Fruit fly (Drosophila melanogaster): ENCODE results near the gene Amt.

Gene Amt

DNA sequence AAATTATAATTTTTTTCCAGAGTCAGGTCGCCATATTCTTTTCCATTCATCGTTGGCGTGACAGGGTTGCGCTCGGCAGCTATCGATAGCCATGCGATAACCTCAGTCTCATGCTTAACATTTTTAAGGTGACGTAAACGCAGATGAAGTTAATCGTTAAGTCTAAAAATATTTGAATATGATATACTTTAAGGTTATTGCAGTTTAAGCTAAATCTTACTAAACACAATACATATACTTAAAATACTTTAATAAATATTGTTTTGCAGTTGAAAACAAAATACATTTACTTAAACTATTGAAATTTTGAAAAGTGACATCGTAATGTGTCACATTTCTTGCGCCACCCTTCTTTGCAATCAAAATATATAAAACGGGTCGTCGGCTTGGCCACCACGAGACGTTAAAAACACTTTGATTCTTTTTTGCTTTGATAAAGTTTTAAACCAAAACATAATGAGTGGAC, 26.3 kb upstream of the Amt start, which contains the start of the genes Cp190 and CG4338 (continued):
- TF ChIP-seq nmo (GFP tag; optimal IDR thresholded peaks at IDR 0.05) (peak; percentile 99), CG16863 (GFP tag; optimal IDR thresholded peaks at IDR 0.05) (peak; percentile 90), lilli (GFP tag; optimal IDR thresholded peaks at IDR 0.05) (peak; percentile 98), CG11695 (GFP tag; IDR thresholded peaks at IDR 0.05) (peak; percentile 97), sim (GFP tag; IDR thresholded peaks at IDR 0.05) (peak; percentile 91), CG13424 (tag; optimal IDR thresholded peaks at IDR 0.05) (peak; percentile 99), vvl (GFP tag; IDR thresholded peaks at IDR 0.05) (peak; percentile 98), CG7963 (GFP tag; IDR thresholded peaks at IDR 0.05; ENCODE audit: partially characterized antibody) (peak; percentile 68; the same call in 2 of the 3 replicates), CG34376 (GFP tag; optimal IDR thresholded peaks at IDR 0.05) (peak; percentile 98), CG12219 (GFP tag; optimal IDR thresholded peaks at IDR 0.05) (peak; percentile 97), CG9727 (GFP tag; optimal IDR thresholded peaks at IDR 0.05) (peak; percentile 99), CG31388 (GFP tag; optimal IDR thresholded peaks at IDR 0.05) (peak; percentile 95), CG10462 (GFP tag; optimal IDR thresholded peaks at IDR 0.05) (peak; percentile 95), ham (GFP tag; IDR thresholded peaks at IDR 0.05) (peak; percentile 89), mam (GFP tag; optimal IDR thresholded peaks at IDR 0.05) (peak; percentile 93), CG6254 (GFP tag; optimal IDR thresholded peaks at IDR 0.05) (peak; percentile 93), eve (GFP tag; optimal IDR thresholded peaks at IDR 0.05) (peak in 1 of 2 experiments; percentile 61), H2.0 (GFP tag; IDR thresholded peaks at IDR 0.05) (peak; percentile 95), CG17361 (GFP tag; IDR thresholded peaks at IDR 0.05) (peak; percentile 99), CG11085 (GFP tag; IDR thresholded peaks at IDR 0.05) (peak; percentile 92), Oli (tag; optimal IDR thresholded peaks at IDR 0.05) (peak; percentile 98), CG16779 (GFP tag; IDR thresholded peaks at IDR 0.05) (peak; percentile 88), Hr3 (GFP tag; optimal IDR thresholded peaks at IDR 0.05) (peak; percentile 98), CG9437 (GFP tag; optimal IDR thresholded peaks at IDR 0.05) (peak; percentile 96), bsh (GFP tag; optimal IDR thresholded peaks at IDR 0.05) (peak; percentile 87 to 98), CG12236 (GFP tag; optimal IDR thresholded peaks at IDR 0.05) (peak; percentile 79), MTF-1 (GFP tag; optimal IDR thresholded peaks at IDR 0.05; ENCODE audit: borderline replicate concordance) (peak; percentile 87), sna (GFP tag; IDR thresholded peaks at IDR 0.05; ENCODE audit: partially characterized antibody) (no peak; the same call in 1 of the 2 replicates), CG12391 (tag; optimal IDR thresholded peaks at IDR 0.05) (peak; percentile 99), slbo (GFP tag; IDR thresholded peaks at IDR 0.05) (peak; percentile 97), ranshi (GFP tag; IDR thresholded peaks at IDR 0.05) (peak; percentile 96), Vsx1 (GFP tag; optimal IDR thresholded peaks at IDR 0.05) (peak; percentile 94), Ravus (GFP tag; IDR thresholded peaks at IDR 0.05) (peak; percentile 89), CG11696 (GFP tag; IDR thresholded peaks at IDR 0.05) (peak; percentile 80), HLH3B (GFP tag; IDR thresholded peaks at IDR 0.05) (peak; percentile 96), chinmo (GFP tag; IDR thresholded peaks at IDR 0.05; ENCODE audit: partially characterized antibody) (0 out of 4 replicates have a peak, but pooled peaks have one; percentile 68), CG5180 (GFP tag; optimal IDR thresholded peaks at IDR 0.05) (peak; percentile 89), Med (GFP tag) (peak; percentile 98), CG12104 (GFP tag; optimal IDR thresholded peaks at IDR 0.05) (peak; percentile 98), nau (GFP tag; optimal IDR thresholded peaks at IDR 0.05) (no peak), CTCF (GFP tag; optimal IDR thresholded peaks at IDR 0.05) (peak; percentile 68), wek (GFP tag; optimal IDR thresholded peaks at IDR 0.05) (peak; percentile 86), salm (tag; optimal IDR thresholded peaks at IDR 0.05) (peak; percentile 98), CG10654 (GFP tag; optimal IDR thresholded peaks at IDR 0.05) (peak; percentile 97), CG33557 (GFP tag; optimal IDR thresholded peaks at IDR 0.05) (peak; percentile 99), insv (GFP tag; optimal IDR thresholded peaks at IDR 0.05) (peak in 1 of 2 experiments; percentile 85), fru (optimal IDR thresholded peaks at IDR 0.05) (no peak), inv (GFP tag; IDR thresholded peaks at IDR 0.05; ENCODE audit: partially characterized antibody) (peak; percentile 71), CG6175 (GFP tag; IDR thresholded peaks at IDR 0.05) (peak; percentile 90), trh (GFP tag; optimal IDR thresholded peaks at IDR 0.05) (peak; percentile 95), CG6683 (GFP tag; optimal IDR thresholded peaks at IDR 0.05) (peak; percentile 93)

Data from whole organism, embryonic.